Fruit fly (Drosophila melanogaster) whole organism, prepupa: ENCODE results near the gene NP15.6.

Experiments
- Blimp-1 ChIP-seq: fragments of 200-800 bp; sonication (Bioruptor generic); optimal IDR thresholded peaks from 3 replicates; lab custom pipeline; 2017; ENCODE audit warnings: missing biosample characterization, missing genetic modification characterization, mild to moderate bottlenecking, moderate library complexity, missing genetic modification reagents
- CG10669 ChIP-seq: fragments of 200-800 bp; sonication (Bioruptor generic); optimal IDR thresholded peaks from 3 replicates; lab custom pipeline; 2018; ENCODE audit warnings: missing biosample characterization, mild to moderate bottlenecking, missing genetic modification characterization, moderate library complexity
- CG11294 ChIP-seq: fragments of 200-800 bp; sonication (Bioruptor generic); IDR thresholded peaks from 2 replicates; pipeline ENCODE4 v1.3.6; 2022; ENCODE audit warnings: missing biosample characterization, missing genetic modification characterization
- CG11762 ChIP-seq: fragments of 200-800 bp; sonication (Bioruptor generic); optimal IDR thresholded peaks from 3 replicates; lab custom pipeline; 2016; ENCODE audit warnings: missing biosample characterization, missing genetic modification characterization; ENCODE audit not compliant: insufficient read depth
- CG11902 ChIP-seq: fragments of 200-800 bp; sonication (Bioruptor generic); optimal IDR thresholded peaks from 3 replicates; lab custom pipeline; 2016; ENCODE audit warnings: missing biosample characterization, missing genetic modification characterization
- CG15336 ChIP-seq: fragments of 200-800 bp; sonication (Bioruptor generic); IDR thresholded peaks from 2 replicates; pipeline ENCODE4 v1.3.6; 2022; ENCODE audit warnings: missing biosample characterization, missing genetic modification characterization
- CG1621 ChIP-seq: fragments of 200-800 bp; sonication (Bioruptor generic); optimal IDR thresholded peaks from 3 replicates; lab custom pipeline; 2018; ENCODE audit warnings: missing biosample characterization, mild to moderate bottlenecking, missing genetic modification characterization
- CG32006 ChIP-seq: fragments of 200-800 bp; sonication (Bioruptor generic); optimal IDR thresholded peaks from 3 replicates; lab custom pipeline; 2017; ENCODE audit warnings: missing biosample characterization, mild to moderate bottlenecking, missing genetic modification characterization
- CG34406 ChIP-seq: fragments of 200-800 bp; sonication (Bioruptor generic); optimal IDR thresholded peaks from 3 replicates; lab custom pipeline; 2016; ENCODE audit warnings: missing biosample characterization, missing genetic modification characterization
- CG3919 ChIP-seq: fragments of 200-800 bp; sonication (Bioruptor generic); optimal IDR thresholded peaks from 3 replicates; lab custom pipeline; 2016; ENCODE audit warnings: missing biosample characterization, missing genetic modification characterization
- CG6163 ChIP-seq: fragments of 200-800 bp; sonication (Bioruptor generic); IDR thresholded peaks from 3 replicates; pipeline ENCODE4 v1.3.6; 2022; ENCODE audit warnings: missing biosample characterization, missing genetic modification characterization
- CG6276 ChIP-seq: fragments of 200-800 bp; sonication (Bioruptor generic); optimal IDR thresholded peaks from 2 replicates; lab custom pipeline; 2017; ENCODE audit warnings: missing biosample characterization, mild to moderate bottlenecking, missing genetic modification characterization
- CG6792 ChIP-seq: fragments of 200-800 bp; sonication (Bioruptor generic); optimal IDR thresholded peaks from 3 replicates; lab custom pipeline; 2016; ENCODE audit warnings: missing biosample characterization, missing genetic modification characterization
- CG6854 ChIP-seq: fragments of 200-800 bp; sonication (Bioruptor generic); optimal IDR thresholded peaks from 2 replicates; lab custom pipeline; 2017; ENCODE audit warnings: missing biosample characterization, mild to moderate bottlenecking, missing genetic modification characterization
- CG7368 ChIP-seq: fragments of 200-800 bp; sonication (Bioruptor generic); optimal IDR thresholded peaks from 3 replicates; lab custom pipeline; 2016; ENCODE audit warnings: missing biosample characterization, missing genetic modification characterization
- CG8119 ChIP-seq: fragments of 200-800 bp; sonication (Bioruptor generic); IDR thresholded peaks from 3 replicates; pipeline ENCODE4 v1.3.6; 2022; ENCODE audit warnings: missing biosample characterization, missing genetic modification characterization
- CG8632 ChIP-seq: fragments of 200-800 bp; sonication (Bioruptor generic); optimal IDR thresholded peaks from 3 replicates; lab custom pipeline; 2016; ENCODE audit warnings: missing biosample characterization, missing genetic modification characterization
- CG9139 ChIP-seq: fragments of 200-800 bp; sonication (Bioruptor generic); optimal IDR thresholded peaks from 3 replicates; lab custom pipeline; 2017; ENCODE audit warnings: missing biosample characterization, mild to moderate bottlenecking, missing genetic modification characterization
- Eip75B ChIP-seq: fragments of 200-800 bp; sonication (Bioruptor generic); optimal IDR thresholded peaks from 3 replicates; lab custom pipeline; 2016; ENCODE audit warnings: missing biosample characterization, missing genetic modification characterization
- Eip93F ChIP-seq: fragments of 200-800 bp; sonication (Bioruptor generic); optimal IDR thresholded peaks from 2 replicates; lab custom pipeline; 2016; ENCODE audit warnings: missing biosample characterization, mild to moderate bottlenecking, missing genetic modification characterization
- Ets21C ChIP-seq: fragments of 200-800 bp; sonication (Bioruptor generic); optimal IDR thresholded peaks from 3 replicates; lab custom pipeline; 2016; ENCODE audit warnings: missing biosample characterization, missing genetic modification characterization
- Ets96B ChIP-seq: fragments of 200-800 bp; optimal IDR thresholded peaks from 2 replicates; lab custom pipeline; 2019; ENCODE audit warnings: missing biosample characterization, mild to moderate bottlenecking, missing genetic modification characterization, moderate library complexity
- Hr38 ChIP-seq: sonication (Bioruptor generic); optimal IDR thresholded peaks from 2 replicates; lab custom pipeline; 2016; ENCODE audit warnings: missing biosample characterization, missing genetic modification characterization
- Hr39 ChIP-seq: fragments of 200-800 bp; sonication (Bioruptor generic); optimal IDR thresholded peaks from 2 replicates; lab custom pipeline; 2016; ENCODE audit warnings: missing biosample characterization, missing genetic modification characterization
- Hr4 ChIP-seq: fragments of 200-800 bp; sonication (Bioruptor generic); optimal IDR thresholded peaks from 3 replicates; lab custom pipeline; 2016; ENCODE audit warnings: missing biosample characterization, missing genetic modification characterization
- Lpt ChIP-seq: fragments of 200-800 bp; sonication (Bioruptor generic); optimal IDR thresholded peaks from 3 replicates; lab custom pipeline; 2016; ENCODE audit warnings: missing biosample characterization, missing genetic modification characterization
- Met ChIP-seq: fragments of 200-800 bp; sonication (Bioruptor generic); optimal IDR thresholded peaks from 3 replicates; lab custom pipeline; 2016; ENCODE audit warnings: missing biosample characterization, missing genetic modification characterization
- Smox ChIP-seq: fragments of 200-800 bp; sonication (Bioruptor generic); optimal IDR thresholded peaks from 3 replicates; lab custom pipeline; 2016; ENCODE audit warnings: missing biosample characterization, missing genetic modification characterization
- Sox14 ChIP-seq: fragments of 200-800 bp; sonication (Bioruptor generic); optimal IDR thresholded peaks from 3 replicates; lab custom pipeline; 2016; ENCODE audit warnings: missing biosample characterization, missing genetic modification characterization
- Sox15 ChIP-seq: fragments of 200-800 bp; sonication (Bioruptor generic); optimal IDR thresholded peaks from 3 replicates; lab custom pipeline; 2016; ENCODE audit warnings: missing biosample characterization, missing genetic modification characterization
- achi ChIP-seq: fragments of 200-800 bp; sonication (Bioruptor generic); optimal IDR thresholded peaks from 3 replicates; lab custom pipeline; 2016; ENCODE audit warnings: missing biosample characterization, missing genetic modification characterization
- acj6 ChIP-seq: fragments of 200-800 bp; sonication (Bioruptor generic); optimal IDR thresholded peaks from 3 replicates; lab custom pipeline; 2016; ENCODE audit warnings: missing biosample characterization, missing genetic modification characterization
- cyc ChIP-seq: fragments of 200-800 bp; sonication (Bioruptor generic); optimal IDR thresholded peaks from 3 replicates; lab custom pipeline; 2016; ENCODE audit warnings: missing biosample characterization, missing genetic modification characterization
- dac ChIP-seq: fragments of 200-800 bp; sonication (Bioruptor generic); optimal IDR thresholded peaks from 2 replicates; lab custom pipeline; 2017; ENCODE audit warnings: missing biosample characterization, mild to moderate bottlenecking, missing genetic modification characterization
- eg ChIP-seq: fragments of 200-800 bp; sonication (Bioruptor generic); IDR thresholded peaks from 3 replicates; pipeline ENCODE4 v1.3.6; 2022; ENCODE audit warnings: missing biosample characterization, missing genetic modification characterization
- esn ChIP-seq: fragments of 200-800 bp; sonication (Bioruptor generic); optimal IDR thresholded peaks from 2 replicates; lab custom pipeline; 2016; ENCODE audit warnings: missing biosample characterization, mild to moderate bottlenecking, missing genetic modification characterization, moderate library complexity
- fd85E ChIP-seq: fragments of 200-800 bp; sonication (Bioruptor generic); optimal IDR thresholded peaks from 3 replicates; lab custom pipeline; 2016; ENCODE audit warnings: missing biosample characterization, missing genetic modification characterization
- lz ChIP-seq: fragments of 200-800 bp; sonication (Bioruptor generic); optimal IDR thresholded peaks from 3 replicates; lab custom pipeline; 2016; ENCODE audit warnings: missing biosample characterization, missing genetic modification characterization
- net ChIP-seq: fragments of 200-800 bp; sonication (Bioruptor generic); optimal IDR thresholded peaks from 3 replicates; lab custom pipeline; 2016; ENCODE audit warnings: missing biosample characterization, missing genetic modification characterization
- pdm3 ChIP-seq: fragments of 200-800 bp; sonication (Bioruptor generic); optimal IDR thresholded peaks from 3 replicates; lab custom pipeline; 2016; ENCODE audit warnings: missing biosample characterization, missing genetic modification characterization
- salr ChIP-seq, 2 experiments: fragments of 200-800 bp; sonication (Bioruptor generic); optimal IDR thresholded peaks; 3 replicates each; lab custom pipeline; 2016 to 2018; ENCODE audit warnings: missing biosample characterization in 2 of 2, missing genetic modification characterization in 2 of 2, mild to moderate bottlenecking in 1 of 2
- spab ChIP-seq: fragments of 200-800 bp; sonication (Bioruptor generic); optimal IDR thresholded peaks from 2 replicates; lab custom pipeline; 2017; ENCODE audit warnings: missing biosample characterization, mild to moderate bottlenecking, missing genetic modification characterization, missing genetic modification reagents
- ss ChIP-seq, 2 experiments: fragments of 200-800 bp; sonication (Bioruptor generic); optimal IDR thresholded peaks; 2 replicates in 1 of 2; 3 replicates in 1 of 2; lab custom pipeline; 2017 to 2018; ENCODE audit warnings: mild to moderate bottlenecking in 2 of 2, missing biosample characterization in 2 of 2, missing genetic modification characterization in 2 of 2, moderate library complexity in 1 of 2
- svp ChIP-seq: fragments of 200-800 bp; sonication (Bioruptor generic); peaks from one replicate; lab custom pipeline; 2016; ENCODE audit warnings: missing biosample characterization, missing genetic modification characterization
- vri ChIP-seq: fragments of 200-800 bp; sonication (Bioruptor generic); optimal IDR thresholded peaks from 3 replicates; lab custom pipeline; 2016; ENCODE audit warnings: missing biosample characterization, mild to moderate bottlenecking, missing genetic modification characterization

NP15.6 gene

dm6 chr3R:18995556-18996272, 31.5 kb upstream of the NP15.6 start (continued):
- TF ChIP-seq Hr39 (GFP tag; lab: Kevin White, UChicago) (peak; percentile 89), net (peak; percentile 92), CG11762 (peak; percentile 94), Eip75B (GFP tag; lab: Kevin White, UChicago) (peak; percentile 96), CG11902 (GFP tag; lab: Kevin White, UChicago) (peak; percentile 94), eg (GFP tag; lab: Robert Waterston, UW) (peak; percentile 90), Met (peak; percentile 93), Sox14 (GFP tag; lab: Kevin White, UChicago) (peak; percentile 92), CG15336 (GFP tag; lab: Robert Waterston, UW) (peak; percentile 91), CG6854 (peak; percentile 84), Hr4 (GFP tag; lab: Kevin White, UChicago) (peak; percentile 90), CG10669 (GFP tag; lab: Kevin White, UChicago) (peak; percentile 90), cyc (GFP tag; lab: Kevin White, UChicago) (peak; percentile 92), fd85E (peak; percentile 85), achi (peak; percentile 94), CG6163 (GFP tag; lab: Robert Waterston, UW) (peak; percentile 95), CG34406 (peak; percentile 95), svp (GFP tag; lab: Kevin White, UChicago) (peak; percentile 98), salr (GFP tag; optimal IDR thresholded peaks at IDR 0.05; lab: Kevin White, UChicago) (peak; percentile 78 to 90), acj6 (GFP tag; lab: Kevin White, UChicago) (peak; percentile 96), CG32006 (GFP tag; lab: Kevin White, UChicago) (peak; percentile 91), Ets96B (peak; percentile 90), dac (peak; percentile 58), CG1621 (peak; percentile 83), esn (GFP tag; lab: Kevin White, UChicago) (peak; percentile 94), CG8119 (GFP tag; lab: Robert Waterston, UW) (peak; percentile 89), CG6276 (GFP tag; lab: Kevin White, UChicago) (peak; percentile 72), spab (GFP tag; lab: Kevin White, UChicago) (peak; percentile 88), CG6792 (peak; percentile 95), vri (peak; percentile 65), Lpt (peak; percentile 89), Ets21C (GFP tag; lab: Kevin White, UChicago) (peak; percentile 86), Sox15 (GFP tag; lab: Kevin White, UChicago) (peak; percentile 92)
- TF ChIP-seq, all 60 proteins: peak for 58

dm6 chr3R:18997388-18998287, 29.5 kb upstream of the NP15.6 start:
- TF ChIP-seq Smox (GFP tag; lab: Kevin White, UChicago) (peak; percentile 38), Ets21C (GFP tag; lab: Kevin White, UChicago) (no peak), dac (no peak), CG8119 (GFP tag; lab: Robert Waterston, UW) (no peak), CG10669 (GFP tag; lab: Kevin White, UChicago) (no peak), CG3919 (no peak), CG6163 (GFP tag; lab: Robert Waterston, UW) (peak; percentile 7; the same call in 1 of the 3 replicates), Hr38 (GFP tag; lab: Kevin White, UChicago) (no peak), salr (GFP tag; optimal IDR thresholded peaks at IDR 0.05; lab: Kevin White, UChicago) (no peak), acj6 (GFP tag; lab: Kevin White, UChicago) (no peak), lz (GFP tag; lab: Kevin White, UChicago) (no peak), CG8632 (peak; percentile 59), CG7368 (no peak), CG11294 (GFP tag; lab: Robert Waterston, UW) (no peak), eg (GFP tag; lab: Robert Waterston, UW) (no peak), Blimp-1 (GFP tag; lab: Kevin White, UChicago) (no peak), Eip75B (GFP tag; lab: Kevin White, UChicago) (no peak), Lpt (no peak), net (peak; percentile 0), Eip93F (GFP tag; lab: Kevin White, UChicago) (no peak), vri (no peak), esn (GFP tag; lab: Kevin White, UChicago) (peak; percentile 26), Met (peak; percentile 13), Hr4 (GFP tag; lab: Kevin White, UChicago) (no peak), CG34406 (peak; percentile 49), pdm3 (GFP tag; lab: Kevin White, UChicago) (no peak), achi (no peak), cyc (GFP tag; lab: Kevin White, UChicago) (no peak), CG32006 (GFP tag; lab: Kevin White, UChicago) (no peak), Sox14 (GFP tag; lab: Kevin White, UChicago) (no peak), CG9139 (GFP tag; lab: Kevin White, UChicago) (no peak), ss (GFP tag; optimal IDR thresholded peaks at IDR 0.05; lab: Kevin White, UChicago) (peak in 1 of 2 experiments; percentile 31)
